Worm (Caenorhabditis elegans) whole organism, L4 larva: Measurements from ENCODE around the gene B0252.11.

Experiments
- daf-12 ChIP-seq: fragments of 150-350 bp; optimal IDR thresholded peaks from 2 replicates; lab custom pipeline; 2014; ENCODE audit warnings: missing biosample characterization, missing genetic modification reagents, missing genetic modification characterization
- daf-16 ChIP-seq, 3 experiments: sonication (generic microtip); optimal IDR thresholded peaks; 2 replicates each; lab custom pipeline; 2016 to 2017; ENCODE audit warnings: missing genetic modification characterization in 3 of 3, missing genetic modification reagents in 3 of 3, mild to moderate bottlenecking in 2 of 3, missing compliant biosample characterization in 2 of 3, missing biosample characterization in 1 of 3, moderate library complexity in 1 of 3
- egl-43 ChIP-seq: fragments of 200-800 bp; sonication (Bioruptor generic); IDR thresholded peaks from 2 replicates; pipeline ENCODE4 v1.3.6; 2022; ENCODE audit warnings: missing genetic modification reagents, missing genetic modification characterization, missing compliant biosample characterization
- hmg-1.1 ChIP-seq: fragments of 200-800 bp; sonication (Bioruptor generic); IDR thresholded peaks from 2 replicates; pipeline ENCODE4 v1.3.6; 2022; ENCODE audit warnings: missing genetic modification reagents, missing genetic modification characterization, missing compliant biosample characterization

Gene B0252.11

ce11 chrII:6872493-6872892 is 45.1 kb downstream of the B0252.11 start, which contains the start of gene C44B7.5 (continued):
- no peak for TF ChIP-seq egl-43 (GFP tag; lab: Robert Waterston, UW)
- TF ChIP-seq hmg-1.1 (GFP tag; lab: Robert Waterston, UW): no peak

- TF ChIP-seq daf-16 (GFP tag; optimal IDR thresholded peaks at IDR 0.05; lab: Kevin White, UChicago) (peak in 1 of 2 experiments; percentile 21), daf-16 (tag; optimal IDR thresholded peaks at IDR 0.05; lab: Kevin White, UChicago) (no peak), daf-12 (tag; lab: Kevin White, UChicago) (no peak)
These were observed 46.8 kb downstream of the B0252.11 start, which contains the start of gene clhm-1 for ce11 chrII:6870803-6871202. Gene clhm-1, minus strand, starts transcription at chrII:6871009.
